Worm (Caenorhabditis elegans): ENCODE data around the gene acc-4.

DNA sequence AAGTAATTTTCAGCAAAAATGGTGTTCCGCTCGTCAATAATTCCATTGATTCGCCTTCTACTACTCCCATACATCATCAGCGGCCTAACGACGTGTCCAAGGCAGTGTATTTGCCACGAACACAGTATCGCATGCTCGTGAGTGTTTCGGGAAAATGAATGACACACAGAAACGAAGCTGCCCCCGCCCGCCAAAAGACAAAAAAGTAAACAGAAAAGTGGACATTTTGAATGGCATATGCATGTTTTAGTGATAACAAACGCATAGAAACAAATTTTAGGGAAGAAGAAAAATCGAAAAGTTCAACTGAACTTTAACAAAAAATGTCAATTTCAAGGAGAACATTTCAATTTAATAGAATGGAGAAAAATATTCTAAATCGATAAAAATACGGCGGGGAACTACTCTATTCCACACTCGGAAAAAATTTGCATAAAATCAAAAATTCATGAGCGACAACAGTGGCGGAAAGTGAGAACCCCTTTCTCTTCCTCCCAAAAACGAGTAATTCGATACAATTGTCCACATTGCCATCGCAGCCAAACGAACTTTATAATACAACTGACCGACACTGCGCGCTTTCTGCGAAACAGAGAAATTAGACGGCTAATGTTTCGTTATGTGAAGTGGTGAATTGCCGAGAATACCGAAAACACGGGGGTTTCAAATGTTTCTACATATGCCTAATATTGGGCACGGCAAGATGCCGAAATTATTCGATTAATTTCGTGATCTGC is 44.8 kb upstream of the acc-4 start:
- no peak for TF ChIP-seq flt-1 (GFP tag; IDR thresholded peaks at IDR 0.05)
- TF ChIP-seq ref-1 (GFP tag; conservative IDR thresholded peaks at IDR 0.05), result no peak
- no peak for TF ChIP-seq cog-1 (tag; optimal IDR thresholded peaks at IDR 0.05)
